1 fruit fly cellular context compared by ENCODE assay signal in the genomic region with DNA sequence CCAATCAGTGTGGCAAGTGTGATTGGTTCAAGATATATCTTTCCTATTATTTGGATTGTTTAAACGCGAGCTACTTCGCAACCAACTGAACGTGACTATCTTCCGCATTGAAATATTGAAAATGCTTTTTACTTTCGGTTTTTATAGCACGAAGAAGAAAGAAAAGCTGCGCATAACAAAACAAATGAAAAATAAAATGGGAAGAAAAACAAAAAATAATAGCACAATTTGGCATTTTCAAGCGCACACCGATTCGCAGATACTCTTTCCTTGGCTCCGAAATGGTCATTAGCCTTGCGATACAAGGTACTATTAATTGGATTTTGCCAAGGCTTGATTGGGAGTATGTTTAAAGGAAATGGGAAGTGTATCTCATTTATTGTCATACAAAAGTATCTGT.
TF ChIP-seq lines count a peak whose summit lies in the region.

A gene (minus strand): TSS at position 101 of the 400 bp plus-strand sequence.

TF ChIP-seq in whole organism, prepupa, 60 proteins besides CTCF, POLR2A, EP300 and RAD21 (continued from another document):
- TF ChIP-seq CG3919 (GFP tag; optimal IDR thresholded peaks at IDR 0.05; lab: Kevin White, UChicago) (no peak), Sox102F (GFP tag; optimal IDR thresholded peaks at IDR 0.05; lab: Kevin White, UChicago) (no peak), salr (GFP tag; optimal IDR thresholded peaks at IDR 0.05; lab: Kevin White, UChicago) (no peak), CG31627 (GFP tag; optimal IDR thresholded peaks at IDR 0.05; lab: Kevin White, UChicago) (no peak), Met (GFP tag; optimal IDR thresholded peaks at IDR 0.05; lab: Kevin White, UChicago) (peak; percentile 2), CG16779 (tag; optimal IDR thresholded peaks at IDR 0.05; lab: Kevin White, UChicago) (no peak), CG3032 (tag; optimal IDR thresholded peaks at IDR 0.05; lab: Kevin White, UChicago) (no peak), CG8319 (GFP tag; optimal IDR thresholded peaks at IDR 0.05; lab: Kevin White, UChicago) (no peak), Sox14 (GFP tag; optimal IDR thresholded peaks at IDR 0.05; lab: Kevin White, UChicago) (no peak), CG11294 (GFP tag; IDR thresholded peaks at IDR 0.05; lab: Robert Waterston, UW) (no peak), Hr39 (GFP tag; optimal IDR thresholded peaks at IDR 0.05; lab: Kevin White, UChicago) (no peak), pdm3 (GFP tag; optimal IDR thresholded peaks at IDR 0.05; lab: Kevin White, UChicago) (no peak), Ets96B (tag; optimal IDR thresholded peaks at IDR 0.05; lab: Kevin White, UChicago) (no peak), CG6163 (GFP tag; IDR thresholded peaks at IDR 0.05; lab: Robert Waterston, UW) (no peak), fkh (GFP tag; optimal IDR thresholded peaks at IDR 0.05; lab: Kevin White, UChicago) (no peak), CG8632 (GFP tag; optimal IDR thresholded peaks at IDR 0.05; lab: Kevin White, UChicago) (no peak), net (GFP tag; optimal IDR thresholded peaks at IDR 0.05; lab: Kevin White, UChicago) (no peak), esn (GFP tag; optimal IDR thresholded peaks at IDR 0.05; lab: Kevin White, UChicago) (no peak), CG6276 (GFP tag; optimal IDR thresholded peaks at IDR 0.05; lab: Kevin White, UChicago) (peak; percentile 34), CG34406 (GFP tag; optimal IDR thresholded peaks at IDR 0.05; lab: Kevin White, UChicago) (no peak), Eip93F (GFP tag; optimal IDR thresholded peaks at IDR 0.05; lab: Kevin White, UChicago) (no peak), cyc (GFP tag; optimal IDR thresholded peaks at IDR 0.05; lab: Kevin White, UChicago) (no peak), Eip75B (GFP tag; optimal IDR thresholded peaks at IDR 0.05; lab: Kevin White, UChicago) (no peak), ss (GFP tag; optimal IDR thresholded peaks at IDR 0.05; lab: Kevin White, UChicago) (no peak), Gug (GFP tag; IDR thresholded peaks at IDR 0.05; lab: Robert Waterston, UW) (no peak), Eip78C (GFP tag; lab: Kevin White, UChicago) (no peak), acj6 (GFP tag; optimal IDR thresholded peaks at IDR 0.05; lab: Kevin White, UChicago) (no peak), fd85E (GFP tag; optimal IDR thresholded peaks at IDR 0.05; lab: Kevin White, UChicago) (no peak), Hr4 (GFP tag; optimal IDR thresholded peaks at IDR 0.05; lab: Kevin White, UChicago) (peak; percentile 9), dsx (GFP tag; optimal IDR thresholded peaks at IDR 0.05; lab: Kevin White, UChicago; ENCODE audit: poor library complexity, severe bottlenecking) (no peak), achi (GFP tag; optimal IDR thresholded peaks at IDR 0.05; lab: Kevin White, UChicago) (peak; percentile 6), CG32006 (GFP tag; optimal IDR thresholded peaks at IDR 0.05; lab: Kevin White, UChicago) (peak; percentile 40)
